Fruit fly (Drosophila melanogaster) whole organism, prepupa: ENCODE results near the gene CG14803.

Experiments
- Blimp-1 ChIP-seq: fragments of 200-800 bp; sonication (Bioruptor generic); optimal IDR thresholded peaks from 3 replicates; lab custom pipeline; 2017; ENCODE audit warnings: missing biosample characterization, missing genetic modification characterization, mild to moderate bottlenecking, moderate library complexity, missing genetic modification reagents
- CG10631 ChIP-seq: fragments of 200-800 bp; sonication (Bioruptor generic); optimal IDR thresholded peaks from 2 replicates; lab custom pipeline; 2016; ENCODE audit warnings: missing biosample characterization, missing genetic modification characterization
- CG11294 ChIP-seq: fragments of 200-800 bp; sonication (Bioruptor generic); IDR thresholded peaks from 2 replicates; pipeline ENCODE4 v1.3.6; 2022; ENCODE audit warnings: missing biosample characterization, missing genetic modification characterization
- CG11762 ChIP-seq: fragments of 200-800 bp; sonication (Bioruptor generic); optimal IDR thresholded peaks from 3 replicates; lab custom pipeline; 2016; ENCODE audit warnings: missing biosample characterization, missing genetic modification characterization; ENCODE audit not compliant: insufficient read depth
- CG11902 ChIP-seq: fragments of 200-800 bp; sonication (Bioruptor generic); optimal IDR thresholded peaks from 3 replicates; lab custom pipeline; 2016; ENCODE audit warnings: missing biosample characterization, missing genetic modification characterization
- CG1621 ChIP-seq: fragments of 200-800 bp; sonication (Bioruptor generic); optimal IDR thresholded peaks from 3 replicates; lab custom pipeline; 2018; ENCODE audit warnings: missing biosample characterization, mild to moderate bottlenecking, missing genetic modification characterization
- CG16779 ChIP-seq: fragments of 200-800 bp; sonication (Bioruptor generic); optimal IDR thresholded peaks from 3 replicates; lab custom pipeline; 2017; ENCODE audit warnings: missing biosample characterization, mild to moderate bottlenecking, missing genetic modification characterization
- CG3032 ChIP-seq: fragments of 200-800 bp; optimal IDR thresholded peaks from 2 replicates; lab custom pipeline; 2019; ENCODE audit warnings: missing biosample characterization, mild to moderate bottlenecking, missing genetic modification characterization, moderate library complexity
- CG31627 ChIP-seq: fragments of 200-800 bp; sonication (Bioruptor generic); optimal IDR thresholded peaks from 3 replicates; lab custom pipeline; 2016; ENCODE audit warnings: missing biosample characterization, missing genetic modification characterization
- CG32006 ChIP-seq: fragments of 200-800 bp; sonication (Bioruptor generic); optimal IDR thresholded peaks from 3 replicates; lab custom pipeline; 2017; ENCODE audit warnings: missing biosample characterization, mild to moderate bottlenecking, missing genetic modification characterization
- CG3919 ChIP-seq: fragments of 200-800 bp; sonication (Bioruptor generic); optimal IDR thresholded peaks from 3 replicates; lab custom pipeline; 2016; ENCODE audit warnings: missing biosample characterization, missing genetic modification characterization
- CG4318 ChIP-seq: fragments of 200-800 bp; sonication (Bioruptor generic); optimal IDR thresholded peaks from 3 replicates; lab custom pipeline; 2017; ENCODE audit warnings: missing biosample characterization, mild to moderate bottlenecking, missing genetic modification characterization
- CG6163 ChIP-seq: fragments of 200-800 bp; sonication (Bioruptor generic); IDR thresholded peaks from 3 replicates; pipeline ENCODE4 v1.3.6; 2022; ENCODE audit warnings: missing biosample characterization, missing genetic modification characterization
- CG6276 ChIP-seq: fragments of 200-800 bp; sonication (Bioruptor generic); optimal IDR thresholded peaks from 2 replicates; lab custom pipeline; 2017; ENCODE audit warnings: missing biosample characterization, mild to moderate bottlenecking, missing genetic modification characterization
- CG6808 ChIP-seq: fragments of 200-800 bp; sonication (Bioruptor generic); optimal IDR thresholded peaks from 3 replicates; lab custom pipeline; 2017; ENCODE audit warnings: missing biosample characterization, missing genetic modification characterization, mild to moderate bottlenecking, moderate library complexity, missing genetic modification reagents
- CG6854 ChIP-seq: fragments of 200-800 bp; sonication (Bioruptor generic); optimal IDR thresholded peaks from 2 replicates; lab custom pipeline; 2017; ENCODE audit warnings: missing biosample characterization, mild to moderate bottlenecking, missing genetic modification characterization
- CG8119 ChIP-seq: fragments of 200-800 bp; sonication (Bioruptor generic); IDR thresholded peaks from 3 replicates; pipeline ENCODE4 v1.3.6; 2022; ENCODE audit warnings: missing biosample characterization, missing genetic modification characterization
- CG8319 ChIP-seq: fragments of 200-800 bp; sonication (Bioruptor generic); optimal IDR thresholded peaks from 3 replicates; lab custom pipeline; 2016; ENCODE audit warnings: missing biosample characterization, missing genetic modification characterization
- CG8632 ChIP-seq: fragments of 200-800 bp; sonication (Bioruptor generic); optimal IDR thresholded peaks from 3 replicates; lab custom pipeline; 2016; ENCODE audit warnings: missing biosample characterization, missing genetic modification characterization
- CG9139 ChIP-seq: fragments of 200-800 bp; sonication (Bioruptor generic); optimal IDR thresholded peaks from 3 replicates; lab custom pipeline; 2017; ENCODE audit warnings: missing biosample characterization, mild to moderate bottlenecking, missing genetic modification characterization
- Eip75B ChIP-seq: fragments of 200-800 bp; sonication (Bioruptor generic); optimal IDR thresholded peaks from 3 replicates; lab custom pipeline; 2016; ENCODE audit warnings: missing biosample characterization, missing genetic modification characterization
- Eip78C ChIP-seq: fragments of 200-800 bp; sonication (Bioruptor generic); peaks from one replicate; lab custom pipeline; 2016; ENCODE audit warnings: missing biosample characterization, missing genetic modification characterization
- Ets96B ChIP-seq: fragments of 200-800 bp; optimal IDR thresholded peaks from 2 replicates; lab custom pipeline; 2019; ENCODE audit warnings: missing biosample characterization, mild to moderate bottlenecking, missing genetic modification characterization, moderate library complexity
- Gug ChIP-seq: fragments of 200-800 bp; sonication (Bioruptor generic); IDR thresholded peaks from 2 replicates; pipeline ENCODE4 v1.3.6; 2022; ENCODE audit warnings: missing biosample characterization, missing genetic modification characterization
- Hr38 ChIP-seq: sonication (Bioruptor generic); optimal IDR thresholded peaks from 2 replicates; lab custom pipeline; 2016; ENCODE audit warnings: missing biosample characterization, missing genetic modification characterization
- Sox15 ChIP-seq: fragments of 200-800 bp; sonication (Bioruptor generic); optimal IDR thresholded peaks from 3 replicates; lab custom pipeline; 2016; ENCODE audit warnings: missing biosample characterization, missing genetic modification characterization
- achi ChIP-seq: fragments of 200-800 bp; sonication (Bioruptor generic); optimal IDR thresholded peaks from 3 replicates; lab custom pipeline; 2016; ENCODE audit warnings: missing biosample characterization, missing genetic modification characterization
- cyc ChIP-seq: fragments of 200-800 bp; sonication (Bioruptor generic); optimal IDR thresholded peaks from 3 replicates; lab custom pipeline; 2016; ENCODE audit warnings: missing biosample characterization, missing genetic modification characterization
- dac ChIP-seq: fragments of 200-800 bp; sonication (Bioruptor generic); optimal IDR thresholded peaks from 2 replicates; lab custom pipeline; 2017; ENCODE audit warnings: missing biosample characterization, mild to moderate bottlenecking, missing genetic modification characterization
- dsx ChIP-seq: fragments of 200-800 bp; optimal IDR thresholded peaks from 3 replicates; lab custom pipeline; 2019; ENCODE audit warnings: missing biosample characterization, mild to moderate bottlenecking, missing genetic modification characterization, moderate library complexity; ENCODE audit not compliant: poor library complexity, severe bottlenecking
- eg ChIP-seq: fragments of 200-800 bp; sonication (Bioruptor generic); IDR thresholded peaks from 3 replicates; pipeline ENCODE4 v1.3.6; 2022; ENCODE audit warnings: missing biosample characterization, missing genetic modification characterization
- esn ChIP-seq: fragments of 200-800 bp; sonication (Bioruptor generic); optimal IDR thresholded peaks from 2 replicates; lab custom pipeline; 2016; ENCODE audit warnings: missing biosample characterization, mild to moderate bottlenecking, missing genetic modification characterization, moderate library complexity
- fd85E ChIP-seq: fragments of 200-800 bp; sonication (Bioruptor generic); optimal IDR thresholded peaks from 3 replicates; lab custom pipeline; 2016; ENCODE audit warnings: missing biosample characterization, missing genetic modification characterization
- fkh ChIP-seq: fragments of 200-800 bp; sonication (Bioruptor generic); optimal IDR thresholded peaks from 3 replicates; lab custom pipeline; 2017; ENCODE audit warnings: missing biosample characterization, mild to moderate bottlenecking, missing genetic modification characterization, moderate library complexity
- lz ChIP-seq: fragments of 200-800 bp; sonication (Bioruptor generic); optimal IDR thresholded peaks from 3 replicates; lab custom pipeline; 2016; ENCODE audit warnings: missing biosample characterization, missing genetic modification characterization
- pdm3 ChIP-seq: fragments of 200-800 bp; sonication (Bioruptor generic); optimal IDR thresholded peaks from 3 replicates; lab custom pipeline; 2016; ENCODE audit warnings: missing biosample characterization, missing genetic modification characterization
- salr ChIP-seq, 2 experiments: fragments of 200-800 bp; sonication (Bioruptor generic); optimal IDR thresholded peaks; 3 replicates each; lab custom pipeline; 2016 to 2018; ENCODE audit warnings: missing biosample characterization in 2 of 2, missing genetic modification characterization in 2 of 2, mild to moderate bottlenecking in 1 of 2
- spab ChIP-seq: fragments of 200-800 bp; sonication (Bioruptor generic); optimal IDR thresholded peaks from 2 replicates; lab custom pipeline; 2017; ENCODE audit warnings: missing biosample characterization, mild to moderate bottlenecking, missing genetic modification characterization, missing genetic modification reagents
- svp ChIP-seq: fragments of 200-800 bp; sonication (Bioruptor generic); peaks from one replicate; lab custom pipeline; 2016; ENCODE audit warnings: missing biosample characterization, missing genetic modification characterization
- vri ChIP-seq: fragments of 200-800 bp; sonication (Bioruptor generic); optimal IDR thresholded peaks from 3 replicates; lab custom pipeline; 2016; ENCODE audit warnings: missing biosample characterization, mild to moderate bottlenecking, missing genetic modification characterization

CG14803 gene

dm6 chrX:1830396-1831218 is 38.1 kb upstream of the CG14803 start (continued):
- TF ChIP-seq CG11762, result peak; percentile 98
- TF ChIP-seq achi (GFP tag; lab: Kevin White, UChicago), result peak; percentile 98
- peak; percentile 97 for TF ChIP-seq vri (GFP tag; lab: Kevin White, UChicago)
- peak; percentile 97 for TF ChIP-seq Gug (GFP tag; lab: Robert Waterston, UW)
- TF ChIP-seq CG3919, result peak; percentile 99
- TF ChIP-seq svp (GFP tag; lab: Kevin White, UChicago), result peak; percentile 99
- TF ChIP-seq CG4318 (GFP tag; lab: Kevin White, UChicago), result peak; percentile 96
- TF ChIP-seq Eip75B (GFP tag; lab: Kevin White, UChicago), result peak; percentile 99
- peak; percentile 93 for TF ChIP-seq fd85E (GFP tag; lab: Kevin White, UChicago)
- TF ChIP-seq lz, result peak; percentile 99
- TF ChIP-seq Hr38, result peak; percentile 76
- TF ChIP-seq, all 60 proteins: peak for 60

- no peak for TF ChIP-seq CG6163
- TF ChIP-seq CG6854, result no peak
- TF ChIP-seq CG8319 (GFP tag; lab: Kevin White, UChicago), result no peak
Measured at dm6 chrX:1831219-1831555, 37.5 kb upstream of the CG14803 start.

- 0 out of 3 replicates have a peak, but pooled peaks have one; percentile 10 for TF ChIP-seq eg
- no peak for TF ChIP-seq CG9139 (GFP tag; lab: Kevin White, UChicago)
- no peak for TF ChIP-seq CG11294 (GFP tag; lab: Robert Waterston, UW)
- peak; percentile 55 for TF ChIP-seq Eip78C (GFP tag; lab: Kevin White, UChicago)
- TF ChIP-seq CG8119 (GFP tag; lab: Robert Waterston, UW), result no peak
- TF ChIP-seq svp (GFP tag; lab: Kevin White, UChicago), result peak; percentile 81
- no peak for TF ChIP-seq CG31627 (GFP tag; lab: Kevin White, UChicago)
- peak; percentile 4 for TF ChIP-seq vri (GFP tag; lab: Kevin White, UChicago)
Measured at dm6 chrX:1832699-1833098, 36.0 kb upstream of the CG14803 start.

- TF ChIP-seq CG11902 (GFP tag; lab: Kevin White, UChicago), result no peak
- TF ChIP-seq svp (GFP tag; lab: Kevin White, UChicago), result peak; percentile 4
- TF ChIP-seq Blimp-1 (GFP tag; lab: Kevin White, UChicago), result peak; percentile 71
Measured at dm6 chrX:1834702-1835376, 33.8 kb upstream of the CG14803 start.

- TF ChIP-seq esn (GFP tag; lab: Kevin White, UChicago) (peak; percentile 88), dac (GFP tag; lab: Kevin White, UChicago) (peak; percentile 40), spab (GFP tag; lab: Kevin White, UChicago) (peak; percentile 78), CG32006 (GFP tag; lab: Kevin White, UChicago) (peak; percentile 71), CG3032 (tag; lab: Kevin White, UChicago) (peak; percentile 83), Sox15 (peak; percentile 81), CG11762 (peak; percentile 76), Ets96B (tag; lab: Kevin White, UChicago) (peak; percentile 85), fkh (GFP tag; lab: Kevin White, UChicago) (no peak), CG10631 (GFP tag; lab: Kevin White, UChicago) (peak; percentile 85), pdm3 (GFP tag; lab: Kevin White, UChicago) (peak; percentile 86), CG16779 (tag; lab: Kevin White, UChicago) (peak; percentile 59), CG6276 (GFP tag; lab: Kevin White, UChicago) (peak; percentile 42), fd85E (GFP tag; lab: Kevin White, UChicago) (peak; percentile 45), CG6808 (GFP tag; lab: Kevin White, UChicago) (peak; percentile 79), Hr38 (no peak), dsx (peak; percentile 85), salr (GFP tag; optimal IDR thresholded peaks at IDR 0.05; lab: Kevin White, UChicago) (peak; percentile 56 to 72), CG8632 (peak; percentile 86), Blimp-1 (GFP tag; lab: Kevin White, UChicago) (peak; percentile 63), cyc (GFP tag; lab: Kevin White, UChicago) (peak; percentile 87), Gug (GFP tag; lab: Robert Waterston, UW) (peak; percentile 43; the same call in 1 of the 2 replicates), CG1621 (tag; lab: Kevin White, UChicago) (peak; percentile 88), CG3919 (peak; percentile 87), CG6163 (peak; percentile 87)
Measured at dm6 chrX:1840520-1840919, 28.1 kb upstream of the CG14803 start.
